Worm (Caenorhabditis elegans) whole organism, L4 larva: ENCODE measurements around the gene Y2H9A.6.

Experiments used
- F26F4.8 ChIP-seq: fragments of 200-800 bp; sonication (Bioruptor generic); conservative IDR thresholded peaks from 2 replicates; pipeline ENCODE4 v1.3.6; 2022; ENCODE audit warnings: missing genetic modification characterization, missing compliant biosample characterization
- T26A8.4 ChIP-seq: fragments of 200-800 bp; sonication (Bioruptor generic); IDR thresholded peaks from 2 replicates; pipeline ENCODE4 v1.3.6; 2022; ENCODE audit warnings: missing genetic modification characterization, missing compliant biosample characterization
- Y5F2A.4 ChIP-seq: fragments of 200-800 bp; sonication (Bioruptor generic); optimal IDR thresholded peaks from 2 replicates; lab custom pipeline; 2018; ENCODE audit warnings: mild to moderate bottlenecking, missing genetic modification characterization, missing compliant biosample characterization
- aly-2 ChIP-seq: sonication (generic microtip); optimal IDR thresholded peaks from 2 replicates; lab custom pipeline; 2018; ENCODE audit warnings: missing biosample characterization, missing genetic modification characterization
- ama-1 ChIP-seq: fragments of 150-350 bp; optimal IDR thresholded peaks from 2 replicates; lab custom pipeline; 2014; ENCODE audit warnings: inconsistent platforms, mixed read lengths
- ceh-82 ChIP-seq: sonication (generic microtip); optimal IDR thresholded peaks from 2 replicates; lab custom pipeline; 2017; ENCODE audit warnings: missing biosample characterization, missing genetic modification characterization
- fkh-10 ChIP-seq: fragments of 150-350 bp; optimal IDR thresholded peaks from 2 replicates; lab custom pipeline; 2014; ENCODE audit warnings: missing biosample characterization, missing genetic modification reagents, missing genetic modification characterization
- gei-8 ChIP-seq: fragments of 200-800 bp; sonication (Bioruptor generic); optimal IDR thresholded peaks from 2 replicates; lab custom pipeline; 2018; ENCODE audit warnings: mild to moderate bottlenecking, missing genetic modification characterization, missing compliant biosample characterization
- jun-1 ChIP-seq: fragments of 150-350 bp; optimal IDR thresholded peaks from 2 replicates; lab custom pipeline; 2014; ENCODE audit warnings: missing biosample characterization, missing genetic modification reagents, missing genetic modification characterization
- lin-15B ChIP-seq: fragments of 150-350 bp; sonication (generic microtip); optimal IDR thresholded peaks from 3 replicates; lab custom pipeline; 2014; ENCODE audit warnings: missing biosample characterization, missing genetic modification characterization
- nhr-11 ChIP-seq: fragments of 150-350 bp; optimal IDR thresholded peaks from 2 replicates; lab custom pipeline; 2014; ENCODE audit warnings: missing biosample characterization, missing genetic modification characterization
- nhr-237 ChIP-seq: sonication (generic microtip); optimal IDR thresholded peaks from 2 replicates; lab custom pipeline; 2017; ENCODE audit warnings: missing biosample characterization, missing genetic modification characterization
- unc-39 ChIP-seq: sonication (generic microtip); optimal IDR thresholded peaks from 2 replicates; lab custom pipeline; 2017; ENCODE audit warnings: missing biosample characterization, missing genetic modification characterization
- unc-62 ChIP-seq, 3 experiments: fragments of 150-350 bp in 1 of 3; sonication (generic microtip); optimal IDR thresholded peaks in 2 of 3; peaks in 1 of 3; 1 replicate in 1 of 3; 2 replicates in 2 of 3; lab custom pipeline; 2014 to 2017; ENCODE audit warnings: missing biosample characterization in 3 of 3, missing genetic modification characterization in 3 of 3, missing genetic modification reagents in 3 of 3, missing genotype in 1 of 3

- TF ChIP-seq fkh-10 (GFP tag; lab: Kevin White, UChicago): no peak
- TF ChIP-seq F26F4.8 (GFP tag; lab: Robert Waterston, UW): no peak
- TF ChIP-seq T26A8.4 (GFP tag; lab: Robert Waterston, UW): no peak
- TF ChIP-seq ama-1 (lab: Kevin White, UChicago): peak; percentile 41
- TF ChIP-seq aly-2 (tag; lab: Kevin White, UChicago): no peak
- TF ChIP-seq lin-15B (tag; lab: Kevin White, UChicago): no peak
- no peak for TF ChIP-seq gei-8
- TF ChIP-seq jun-1 (tag; lab: Kevin White, UChicago): no peak
- TF ChIP-seq nhr-237 (tag; lab: Kevin White, UChicago): no peak
- no peak for TF ChIP-seq unc-39
- TF ChIP-seq unc-62 (GFP tag; optimal IDR thresholded peaks at IDR 0.05 in 1 of 2; lab: Kevin White, UChicago): no peak
- no peak for TF ChIP-seq unc-62 (tag; optimal IDR thresholded peaks at IDR 0.05; lab: Kevin White, UChicago)
- TF ChIP-seq Y5F2A.4: no peak
- TF ChIP-seq nhr-11 (tag; lab: Kevin White, UChicago): no peak
- TF ChIP-seq ceh-82 (tag; lab: Kevin White, UChicago): no peak
These were observed 27.6 kb upstream of the Y2H9A.6 start for ce11 chrV:13416076-13416475.
